Worm (Caenorhabditis elegans) whole organism, L2 larva: ENCODE measurements around the gene dhhc-10.
A peak's percentile ranks its signal among the peaks of the same experiment; 100 is the strongest.

Experiments
- F13H6.1 ChIP-seq: sonication (generic microtip); optimal IDR thresholded peaks from 2 replicates; lab custom pipeline; 2016; ENCODE audit warnings: missing genetic modification characterization, missing compliant biosample characterization
- ama-1 ChIP-seq: fragments of 150-350 bp; optimal IDR thresholded peaks from 2 replicates; lab custom pipeline; 2018; ENCODE audit warnings: inconsistent platforms
- ceh-16 ChIP-seq: fragments of 150-350 bp; optimal IDR thresholded peaks from 2 replicates; lab custom pipeline; 2014; ENCODE audit warnings: missing biosample characterization, missing genetic modification characterization
- ceh-82 ChIP-seq: fragments of 150-350 bp; optimal IDR thresholded peaks from 2 replicates; lab custom pipeline; 2014; ENCODE audit warnings: missing biosample characterization, missing genetic modification characterization
- fos-1 ChIP-seq: fragments of 150-350 bp; optimal IDR thresholded peaks from 2 replicates; lab custom pipeline; 2014; ENCODE audit warnings: missing biosample characterization, missing genetic modification characterization
- nhr-237 ChIP-seq: fragments of 150-350 bp; optimal IDR thresholded peaks from 2 replicates; lab custom pipeline; 2014; ENCODE audit warnings: missing biosample characterization, missing genetic modification characterization
- nhr-25 ChIP-seq: fragments of 150-350 bp; sonication (generic microtip); optimal IDR thresholded peaks from 3 replicates; lab custom pipeline; 2014; ENCODE audit warnings: missing biosample characterization, missing genetic modification characterization
- nhr-77 ChIP-seq: fragments of 150-350 bp; optimal IDR thresholded peaks from 2 replicates; lab custom pipeline; 2014; ENCODE audit warnings: missing biosample characterization, missing genetic modification characterization
- unc-55 ChIP-seq: fragments of 150-350 bp; sonication (generic microtip); optimal IDR thresholded peaks from 3 replicates; lab custom pipeline; 2014; ENCODE audit warnings: missing biosample characterization, missing genetic modification reagents, missing genetic modification characterization
- unc-62 ChIP-seq: fragments of 150-350 bp; optimal IDR thresholded peaks from 2 replicates; lab custom pipeline; 2014; ENCODE audit warnings: missing biosample characterization, missing genetic modification reagents, missing genetic modification characterization
- ztf-11 ChIP-seq: sonication (generic microtip); optimal IDR thresholded peaks from 2 replicates; lab custom pipeline; 2017; ENCODE audit warnings: missing biosample characterization, missing genetic modification characterization

ce11 chrX:4662964-4663684, 43.9 kb upstream of the dhhc-10 start:
- TF ChIP-seq fos-1 (tag; lab: Kevin White, UChicago), result peak; percentile 11
- TF ChIP-seq unc-62 (GFP tag; lab: Kevin White, UChicago), result no peak
- no peak for TF ChIP-seq nhr-237
- TF ChIP-seq F13H6.1 (tag; lab: Kevin White, UChicago), result no peak
- no peak for TF ChIP-seq ceh-16 (tag; lab: Kevin White, UChicago)
- TF ChIP-seq ama-1, result no peak
- TF ChIP-seq ceh-82, result no peak
- TF ChIP-seq unc-55 (GFP tag; lab: Kevin White, UChicago), result peak; percentile 1
- TF ChIP-seq nhr-25 (tag; lab: Kevin White, UChicago), result no peak
- no peak for TF ChIP-seq nhr-77 (tag; lab: Kevin White, UChicago)
- TF ChIP-seq ztf-11, result no peak
